Fruit fly (Drosophila melanogaster) ovary, adult (tissue): ENCODE measurements around the gene tyf.
A peak's percentile ranks its signal among the peaks of the same experiment; 100 is the strongest.

Source experiments
- CG17801 ChIP-seq: fragments of 200-800 bp; optimal IDR thresholded peaks from 2 replicates; lab custom pipeline; 2019; ENCODE audit warnings: missing biosample characterization, mild to moderate bottlenecking, missing genetic modification characterization, moderate library complexity; ENCODE audit not compliant: partially characterized antibody

The tyf gene

DNA sequence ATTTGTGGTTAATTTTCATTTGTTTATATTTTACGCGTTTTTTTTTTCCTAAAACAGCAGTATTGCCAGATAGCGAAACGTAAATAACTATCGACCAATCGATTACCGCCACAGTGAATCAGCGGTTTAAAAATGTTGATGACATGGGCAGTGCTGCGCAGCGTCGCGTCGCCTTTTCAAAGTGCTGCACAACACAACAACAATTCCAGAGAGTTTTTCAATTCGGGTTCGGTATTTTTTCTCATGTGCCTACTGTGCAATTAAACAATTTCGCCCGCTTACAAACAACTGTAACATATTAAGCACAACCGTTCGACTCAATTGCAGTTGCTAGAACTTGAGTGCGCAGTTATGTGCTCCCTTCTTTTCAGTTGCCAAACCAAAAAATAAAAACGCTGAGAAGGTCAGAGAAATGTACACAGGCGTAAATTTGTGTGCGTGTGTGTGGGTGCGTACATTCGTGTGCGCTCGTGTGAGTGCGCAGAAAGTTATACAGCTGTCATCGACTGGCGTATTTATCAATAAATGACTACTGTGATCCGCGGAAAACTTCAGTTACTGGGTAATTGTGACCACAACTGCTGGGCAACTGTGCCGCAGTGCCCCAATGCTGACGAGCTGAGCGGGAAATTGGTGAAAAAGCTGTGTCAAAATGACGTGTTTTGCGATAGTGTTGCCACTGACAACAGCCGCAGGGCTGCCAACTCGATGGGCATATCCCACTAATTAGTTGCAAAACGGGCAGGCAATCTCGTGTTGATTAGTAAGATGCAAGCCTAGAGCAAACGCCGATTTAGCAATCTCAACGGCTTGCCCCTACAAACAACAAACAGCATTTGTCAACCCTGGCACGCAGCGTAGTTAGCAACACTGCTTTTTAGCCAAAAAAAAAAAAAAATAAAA lies at the start of gene tyf, which contains the start of gene Tip60:
Gene tyf (plus strand): TSS at position 187 of the 903 bp plus-strand sequence.
Gene Tip60 (minus strand): TSS at position 654 of the 903 bp plus-strand sequence.
- TF ChIP-seq CG17801 (GFP tag; lab: Kevin White, UChicago), result peak; percentile 57

DNA sequence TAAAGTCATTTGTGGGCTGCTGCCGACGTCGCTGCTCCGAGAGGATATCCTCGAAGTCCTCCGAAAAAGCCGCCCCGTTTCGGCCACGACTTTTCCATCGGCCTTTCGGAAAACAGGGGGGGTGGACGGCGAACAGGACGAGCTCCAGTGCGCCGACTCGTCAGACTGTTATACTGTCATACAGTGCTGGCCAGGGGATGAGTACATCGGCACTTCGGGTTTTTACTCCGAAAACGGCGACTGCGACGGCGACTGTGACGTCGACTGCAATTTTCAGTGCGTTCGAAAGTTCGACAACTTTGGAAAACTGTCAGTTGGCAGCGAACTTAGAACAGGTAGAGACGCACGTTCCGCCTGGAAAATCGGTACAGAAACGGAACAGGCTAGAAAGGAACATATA lies 41.4 kb upstream of the tyf start, which contains the start of gene CG43689:
Gene CG43689 (plus strand): TSS at position 314 of the 400 bp plus-strand sequence.
- TF ChIP-seq CG17801 (GFP tag; lab: Kevin White, UChicago), result no peak

DNA sequence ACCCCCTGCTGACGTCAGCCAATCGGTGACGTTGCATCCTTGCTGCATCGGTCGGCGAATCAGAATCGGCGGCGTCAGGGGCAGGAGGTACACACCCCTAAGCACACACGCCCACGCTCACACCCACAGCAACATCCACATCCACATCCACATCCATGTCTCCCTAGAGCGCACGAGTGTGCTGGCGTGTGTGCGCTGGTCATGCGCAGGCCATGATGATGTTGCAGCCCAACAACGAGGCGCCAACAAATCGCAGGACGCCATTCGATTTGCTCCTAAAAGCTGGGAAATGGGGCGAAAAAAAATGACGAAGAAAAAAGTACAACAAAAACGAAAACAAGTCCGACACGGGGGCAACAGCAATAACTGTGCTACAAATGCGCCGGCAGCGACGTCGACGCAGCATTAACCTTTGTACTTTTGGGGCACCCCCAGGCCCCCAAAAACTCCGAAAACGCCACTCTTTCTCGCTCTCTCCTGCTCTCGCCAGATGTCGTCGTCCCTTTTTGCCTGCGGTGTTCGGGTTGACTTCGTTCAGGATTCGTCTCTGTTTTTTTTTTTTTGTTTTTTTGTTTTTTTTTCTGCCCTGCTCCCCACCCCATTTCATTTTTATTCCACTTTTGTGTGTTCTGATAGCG lies 27.7 kb upstream of the tyf start:
- no peak for TF ChIP-seq CG17801 (GFP tag; lab: Kevin White, UChicago)

DNA sequence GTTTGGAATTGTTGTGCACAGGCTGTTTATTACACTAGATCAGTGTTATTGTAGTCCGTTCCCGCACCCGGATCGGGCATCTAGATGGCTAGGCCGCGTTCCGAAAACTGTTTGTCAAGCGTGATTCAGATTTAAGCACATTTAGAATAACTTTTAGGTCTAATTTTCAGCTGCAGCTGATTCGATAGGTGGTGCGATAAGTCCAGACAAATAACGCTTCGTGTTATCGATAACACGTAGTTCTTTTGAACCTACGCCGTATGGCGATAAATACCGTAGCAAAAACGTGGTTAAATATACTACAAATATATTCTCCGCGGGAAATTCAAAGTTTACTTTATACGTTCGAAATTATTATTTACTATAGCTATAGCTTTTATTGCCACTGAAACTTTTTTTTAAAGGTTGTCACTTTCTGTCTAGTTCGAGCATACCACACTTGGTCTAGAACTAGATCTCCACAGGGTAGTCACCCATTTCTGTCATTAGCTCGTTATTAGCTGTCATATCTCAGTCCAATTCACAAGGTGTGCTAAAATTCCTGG lies 15.9 kb upstream of the tyf start, which contains the start of the genes Cmtr1 and CG15375:
Gene Cmtr1 (minus strand): TSS at position 208 of the 545 bp plus-strand sequence.
Gene CG15375 (plus strand): TSS at position 495 of the 545 bp plus-strand sequence.
- peak; percentile 26 for TF ChIP-seq CG17801 (GFP tag; lab: Kevin White, UChicago)

DNA sequence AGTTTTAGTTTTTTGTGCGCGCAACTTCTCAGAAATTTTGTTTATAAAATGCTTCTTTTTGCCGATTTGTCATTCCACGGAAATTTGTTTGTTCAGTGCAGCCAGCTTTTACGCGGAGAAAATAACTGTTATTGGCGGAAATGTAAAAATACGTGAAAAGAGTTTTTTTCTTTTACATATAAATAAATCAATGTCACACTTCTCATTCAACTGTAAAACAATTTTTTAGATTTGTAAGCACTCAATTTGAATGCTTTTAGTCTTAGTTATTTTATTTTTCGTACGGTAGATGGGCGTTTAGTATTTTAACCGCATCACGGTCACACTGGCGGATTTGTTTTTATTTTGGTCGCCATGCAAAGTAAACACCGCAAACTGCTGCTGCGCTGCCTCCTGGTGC lies 12.7 kb upstream of the tyf start, which contains the start of the genes Xpac and brn:
Gene Xpac (minus strand): TSS at position 66 of the 400 bp plus-strand sequence.
Gene brn (plus strand): TSS at position 211 of the 400 bp plus-strand sequence.
- TF ChIP-seq CG17801 (GFP tag; lab: Kevin White, UChicago), result peak; percentile 25

DNA sequence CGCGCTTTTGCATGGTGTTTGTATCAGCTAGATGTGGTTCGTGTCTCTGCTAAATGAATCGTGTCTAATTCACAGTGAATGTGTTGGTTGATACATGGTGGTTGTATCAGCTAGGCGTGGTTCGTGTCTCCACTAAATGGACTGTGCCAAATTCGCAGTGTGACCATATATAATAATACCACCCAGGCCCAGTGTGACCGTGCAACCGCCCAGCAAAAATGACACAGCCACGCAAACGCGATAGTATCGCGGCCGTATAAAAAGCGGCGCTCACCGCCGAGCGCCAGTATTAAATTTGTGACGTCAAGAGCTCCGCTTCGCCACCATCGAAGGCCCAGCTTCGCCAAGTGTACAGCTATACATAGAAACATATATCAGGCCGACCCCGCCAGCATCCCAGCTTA lies 11.0 kb upstream of the tyf start, which contains the start of gene cib:
Gene cib (plus strand): TSS at position 284 of the 404 bp plus-strand sequence.
- peak; percentile 45 for TF ChIP-seq CG17801 (GFP tag; lab: Kevin White, UChicago)

DNA sequence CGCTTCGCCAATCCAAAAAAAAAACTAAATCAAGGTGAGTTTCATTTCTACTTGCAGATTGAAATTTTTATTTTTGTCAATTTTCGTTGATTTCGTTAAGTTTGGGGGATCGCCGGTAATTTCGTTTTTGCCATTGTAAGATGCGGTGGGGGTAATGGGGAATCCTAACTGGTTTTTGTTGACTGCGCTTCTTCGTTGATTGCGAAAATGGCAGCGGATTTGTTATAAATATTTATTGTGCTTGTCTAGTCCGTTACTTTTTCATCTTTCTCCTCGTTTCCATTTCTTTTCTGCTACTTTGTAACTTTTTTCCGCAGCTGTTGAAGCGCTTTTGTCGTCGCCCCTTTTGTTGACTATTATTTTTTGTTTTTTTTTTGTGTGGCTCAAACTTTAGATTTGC lies 10.6 kb upstream of the tyf start:
- TF ChIP-seq CG17801 (GFP tag; lab: Kevin White, UChicago), result no peak

DNA sequence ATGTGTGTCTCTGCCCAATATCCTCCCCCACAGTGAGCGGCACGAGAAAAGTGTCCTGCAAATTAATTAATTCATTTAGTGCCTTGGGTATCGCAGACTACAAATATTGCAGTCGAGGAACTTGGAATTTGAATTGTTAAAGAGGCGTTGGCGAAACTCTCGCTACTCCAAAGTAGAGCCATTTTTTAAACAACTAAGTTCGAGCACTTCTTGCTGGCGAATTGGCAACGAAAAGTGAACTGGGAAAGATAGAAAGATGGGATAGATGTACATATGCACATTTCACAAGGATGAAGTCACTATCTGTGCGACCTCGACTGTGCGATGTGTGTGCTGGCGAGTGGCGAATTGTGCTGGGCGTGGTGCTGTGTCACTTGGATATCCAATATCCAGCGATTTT lies 10.1 kb upstream of the tyf start:
- peak; percentile 39 for TF ChIP-seq CG17801 (GFP tag; lab: Kevin White, UChicago)

DNA sequence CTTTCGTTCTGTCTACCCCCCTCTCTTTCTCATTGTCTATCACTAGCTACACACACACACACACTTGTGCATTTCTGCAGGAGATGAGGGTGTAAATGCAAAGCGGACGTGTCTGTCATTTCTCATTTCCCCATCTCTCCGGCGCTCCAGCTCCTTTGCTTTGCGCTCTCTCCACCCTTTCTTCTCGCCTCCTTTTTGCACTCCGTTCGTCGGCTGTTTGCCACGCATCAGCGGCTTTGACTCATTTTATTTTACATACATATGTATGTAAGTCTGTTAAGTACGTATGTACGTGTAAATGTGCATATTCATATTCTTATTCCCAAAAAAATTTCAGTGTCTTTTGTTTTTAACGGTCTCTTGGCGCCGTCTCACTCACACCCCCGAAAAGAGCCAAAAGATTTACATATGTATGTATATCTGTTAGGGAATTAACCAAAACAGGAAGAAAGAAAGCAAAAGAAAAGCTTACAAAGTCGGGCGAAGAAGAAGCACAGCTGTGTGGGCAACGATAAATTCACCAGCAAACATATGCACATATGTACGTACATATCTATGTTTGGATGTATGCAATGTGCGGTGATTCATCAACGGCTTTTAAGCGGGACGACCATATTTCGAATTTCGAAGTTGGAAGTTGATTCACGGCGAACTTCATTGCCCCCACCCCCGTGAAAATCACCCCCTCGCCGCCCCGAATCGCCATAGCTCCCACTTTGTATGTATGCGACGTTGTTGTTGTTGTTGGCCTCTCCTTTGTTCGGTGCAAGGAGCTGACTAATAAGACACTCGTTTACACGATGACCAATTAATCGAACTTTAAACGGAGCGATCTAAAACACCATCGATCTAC lies 9.3 kb upstream of the tyf start:
- no peak for TF ChIP-seq CG17801 (GFP tag; lab: Kevin White, UChicago)

DNA sequence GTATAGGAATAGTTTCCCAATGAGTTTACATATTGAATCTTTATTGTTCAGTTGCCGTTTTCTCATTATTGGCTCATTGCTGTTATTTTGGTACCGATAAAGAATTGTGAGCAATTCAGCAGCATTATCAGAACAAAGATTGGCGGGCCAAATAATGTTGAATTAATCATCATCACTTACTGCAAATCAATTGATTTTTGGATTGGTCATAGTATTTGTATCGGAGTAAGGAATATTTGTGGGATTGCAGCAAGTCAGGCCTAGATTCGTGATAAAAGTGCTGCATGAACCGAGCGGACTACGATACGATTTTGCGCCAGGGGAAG lies 8.7 kb upstream of the tyf start:
- TF ChIP-seq CG17801 (GFP tag; lab: Kevin White, UChicago), result no peak

DNA sequence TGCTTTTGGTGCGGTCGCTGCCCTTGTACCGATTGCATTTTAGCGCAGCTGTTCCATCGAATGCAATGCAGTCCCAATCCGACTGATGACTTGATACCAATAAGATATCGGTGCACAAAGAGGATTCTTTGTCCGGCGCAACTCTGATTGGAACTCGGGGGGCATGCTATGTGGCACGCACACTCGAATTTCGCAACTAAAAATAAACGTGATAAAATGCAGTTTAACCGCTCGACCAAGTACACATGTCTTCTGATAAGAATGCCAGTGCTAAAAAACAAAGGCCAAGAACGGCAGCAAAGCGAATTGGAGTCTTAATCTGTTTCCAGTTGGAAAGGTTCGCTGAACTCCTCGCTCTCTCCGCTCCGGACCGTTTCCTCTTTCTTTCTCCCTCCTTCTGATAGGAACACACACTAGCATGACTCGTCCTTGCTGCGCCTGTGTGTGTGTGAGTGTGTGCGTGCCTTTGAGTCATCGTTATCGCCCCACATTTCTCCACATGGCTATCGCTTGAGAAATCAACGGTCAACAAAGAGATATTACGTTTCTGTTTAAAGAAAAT lies 8.1 kb upstream of the tyf start:
- TF ChIP-seq CG17801 (GFP tag; lab: Kevin White, UChicago), result no peak

DNA sequence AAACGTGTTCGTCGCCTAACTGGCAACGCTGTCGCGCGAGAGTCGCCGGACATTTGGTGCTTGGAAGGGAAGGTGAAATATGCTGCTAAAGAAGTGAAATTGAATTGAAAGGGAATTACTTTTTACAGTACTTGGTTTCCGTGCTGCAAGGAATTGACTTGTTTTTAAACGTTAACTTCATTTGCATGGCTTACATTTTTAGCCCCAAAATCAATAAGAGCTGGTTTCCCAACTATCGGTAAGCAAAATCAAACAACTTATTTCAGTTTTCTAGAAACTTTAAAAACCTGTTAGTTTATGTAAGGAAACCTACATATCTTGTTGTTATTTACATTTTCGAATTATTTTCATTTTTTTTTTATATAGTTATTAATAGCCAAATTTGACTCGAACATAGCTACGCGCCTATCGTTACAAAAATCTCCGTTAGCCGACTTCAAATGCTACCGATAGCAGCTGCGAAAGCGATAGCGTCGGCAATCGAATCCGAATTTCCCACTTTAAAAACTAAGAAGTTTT lies 3.1 kb upstream of the tyf start, which contains the start of the genes dgt4 and Nsun2:
Gene dgt4 (plus strand): TSS at position 4 of the 519 bp plus-strand sequence.
Gene Nsun2 (minus strand): TSS at position 37 of the 519 bp plus-strand sequence.
- TF ChIP-seq CG17801 (GFP tag; lab: Kevin White, UChicago), result no peak

DNA sequence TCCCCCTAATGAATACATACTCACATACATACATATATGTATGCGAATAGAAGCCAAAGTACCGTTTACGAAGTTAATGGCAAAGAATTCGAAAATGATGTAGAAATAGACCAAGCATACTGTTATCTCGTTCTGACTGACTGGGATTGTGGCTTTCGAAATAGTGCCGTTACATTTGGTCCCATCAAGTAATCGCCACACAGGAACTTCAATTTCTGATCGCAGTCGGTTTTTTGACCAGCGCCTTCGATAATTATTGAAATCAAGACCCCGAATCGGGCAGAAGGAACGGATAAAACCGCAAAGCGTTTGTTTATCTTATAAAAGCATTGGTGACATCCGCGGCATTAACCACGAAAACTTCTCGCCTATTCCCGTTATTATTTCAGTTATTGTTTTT lies 2.8 kb downstream of the tyf start:
- no peak for TF ChIP-seq CG17801 (GFP tag; lab: Kevin White, UChicago)
